Worm (Caenorhabditis elegans) whole organism, L2 larva: ENCODE data around the gene srw-122.

Experiments
- R02D3.7 ChIP-seq: fragments of 150-350 bp; optimal IDR thresholded peaks from 2 replicates; lab custom pipeline; 2014; ENCODE audit warnings: missing biosample characterization, missing genetic modification characterization
- alr-1 ChIP-seq: fragments of 150-350 bp; optimal IDR thresholded peaks from 2 replicates; lab custom pipeline; 2014; ENCODE audit warnings: missing biosample characterization, missing genetic modification characterization
- aly-2 ChIP-seq: fragments of 150-350 bp; optimal IDR thresholded peaks from 2 replicates; lab custom pipeline; 2014; ENCODE audit warnings: missing biosample characterization, missing genetic modification characterization
- nhr-10 ChIP-seq: sonication (generic microtip); optimal IDR thresholded peaks from 2 replicates; lab custom pipeline; 2017; ENCODE audit warnings: missing biosample characterization, missing genetic modification characterization
- nhr-12 ChIP-seq: fragments of 150-350 bp; optimal IDR thresholded peaks from 2 replicates; lab custom pipeline; 2014; ENCODE audit warnings: missing biosample characterization, missing genetic modification characterization
- nhr-21 ChIP-seq: fragments of 150-350 bp; optimal IDR thresholded peaks from 2 replicates; lab custom pipeline; 2014; ENCODE audit warnings: missing biosample characterization, missing genetic modification characterization
- nhr-237 ChIP-seq: fragments of 150-350 bp; optimal IDR thresholded peaks from 2 replicates; lab custom pipeline; 2014; ENCODE audit warnings: missing biosample characterization, missing genetic modification characterization
- nhr-25 ChIP-seq: fragments of 150-350 bp; sonication (generic microtip); optimal IDR thresholded peaks from 3 replicates; lab custom pipeline; 2014; ENCODE audit warnings: missing biosample characterization, missing genetic modification characterization
- nhr-6 ChIP-seq: fragments of 150-350 bp; optimal IDR thresholded peaks from 2 replicates; lab custom pipeline; 2014; ENCODE audit warnings: missing biosample characterization, missing genetic modification characterization
- sma-9 ChIP-seq, 2 experiments: fragments of 150-350 bp in 1 of 2; sonication (generic microtip) in 1 of 2; optimal IDR thresholded peaks; 2 replicates each; lab custom pipeline; 2014 to 2016; ENCODE audit warnings: missing genetic modification characterization in 2 of 2, mild to moderate bottlenecking in 1 of 2, missing biosample characterization in 1 of 2, missing compliant biosample characterization in 1 of 2, missing genetic modification reagents in 1 of 2, moderate library complexity in 1 of 2
- unc-55 ChIP-seq: fragments of 150-350 bp; sonication (generic microtip); optimal IDR thresholded peaks from 3 replicates; lab custom pipeline; 2014; ENCODE audit warnings: missing biosample characterization, missing genetic modification reagents, missing genetic modification characterization
- ztf-11 ChIP-seq: sonication (generic microtip); optimal IDR thresholded peaks from 2 replicates; lab custom pipeline; 2017; ENCODE audit warnings: missing biosample characterization, missing genetic modification characterization

- TF ChIP-seq ztf-11, result no peak
- TF ChIP-seq nhr-21 (tag; lab: Kevin White, UChicago), result no peak
- TF ChIP-seq nhr-237 (tag; lab: Kevin White, UChicago), result no peak
- TF ChIP-seq sma-9 (GFP tag; optimal IDR thresholded peaks at IDR 0.05; lab: Kevin White, UChicago), result no peak
- no peak for TF ChIP-seq sma-9 (tag; optimal IDR thresholded peaks at IDR 0.05; lab: Kevin White, UChicago)
- no peak for TF ChIP-seq R02D3.7 (tag; lab: Kevin White, UChicago)
- TF ChIP-seq unc-55, result no peak
- no peak for TF ChIP-seq nhr-10 (tag; lab: Kevin White, UChicago)
- TF ChIP-seq aly-2, result no peak
- TF ChIP-seq nhr-12 (tag; lab: Kevin White, UChicago), result no peak
- no peak for TF ChIP-seq alr-1 (tag; lab: Kevin White, UChicago)
- no peak for TF ChIP-seq nhr-25 (tag; lab: Kevin White, UChicago)
- TF ChIP-seq nhr-6 (tag; lab: Kevin White, UChicago), result no peak
Measured at ce11 chrV:2912901-2913300, 39.1 kb downstream of the srw-122 start, which contains the start of gene C31B8.9.
